Fruit fly (Drosophila melanogaster) whole organism, embryonic: ENCODE data around the gene MED27.

Experiments
- Abd-B ChIP-seq: fragments of 200-800 bp; sonication (Bioruptor generic); optimal IDR thresholded peaks from 2 replicates; lab custom pipeline; 2018; ENCODE audit warnings: missing biosample characterization, mild to moderate bottlenecking, missing genetic modification characterization, moderate library complexity
- Ada2b ChIP-seq: fragments of 200-800 bp; sonication (Bioruptor generic); IDR thresholded peaks from 2 replicates; pipeline ENCODE4 v1.3.6; 2022; ENCODE audit warnings: missing biosample characterization, missing genetic modification characterization
- Blimp-1 ChIP-seq: fragments of 200-800 bp; sonication (Bioruptor generic); optimal IDR thresholded peaks from 3 replicates; lab custom pipeline; 2018; ENCODE audit warnings: missing biosample characterization, missing genetic modification characterization, mild to moderate bottlenecking, moderate library complexity, missing genetic modification reagents
- CG10366 ChIP-seq: fragments of 200-800 bp; sonication (Bioruptor generic); IDR thresholded peaks from 2 replicates; pipeline ENCODE4 v1.3.6; 2022; ENCODE audit warnings: missing biosample characterization, missing genetic modification characterization
- CG11093 ChIP-seq: fragments of 200-800 bp; sonication (Bioruptor generic); IDR thresholded peaks from 3 replicates; pipeline ENCODE4 v1.3.6; 2022; ENCODE audit warnings: missing biosample characterization, missing genetic modification characterization
- CG11695 ChIP-seq: fragments of 200-800 bp; sonication (Bioruptor generic); IDR thresholded peaks from 3 replicates; pipeline ENCODE4 v1.3.6; 2022; ENCODE audit warnings: missing biosample characterization, missing genetic modification characterization
- CG12104 ChIP-seq: fragments of 200-800 bp; sonication (Bioruptor generic); optimal IDR thresholded peaks from 3 replicates; lab custom pipeline; 2016; ENCODE audit warnings: missing biosample characterization, missing genetic modification characterization
- CG13123 ChIP-seq: fragments of 200-800 bp; sonication (Bioruptor generic); optimal IDR thresholded peaks from 2 replicates; lab custom pipeline; 2016; ENCODE audit warnings: missing biosample characterization, missing genetic modification characterization
- CG14667 ChIP-seq: fragments of 200-800 bp; sonication (Bioruptor generic); IDR thresholded peaks from 2 replicates; pipeline ENCODE4 v1.3.6; 2022; ENCODE audit warnings: missing biosample characterization, missing genetic modification characterization
- CG16815 ChIP-seq: fragments of 200-800 bp; sonication (Bioruptor generic); optimal IDR thresholded peaks from 3 replicates; lab custom pipeline; 2017; ENCODE audit warnings: missing biosample characterization, mild to moderate bottlenecking, missing genetic modification characterization
- CG17328 ChIP-seq: fragments of 200-800 bp; sonication (Bioruptor generic); IDR thresholded peaks from 2 replicates; pipeline ENCODE4 v1.3.6; 2022; ENCODE audit warnings: missing biosample characterization, missing genetic modification characterization
- CG17359 ChIP-seq: fragments of 200-800 bp; sonication (Bioruptor generic); optimal IDR thresholded peaks from 3 replicates; lab custom pipeline; 2018; ENCODE audit warnings: missing biosample characterization, mild to moderate bottlenecking, missing genetic modification characterization, moderate library complexity
- CG17361 ChIP-seq: fragments of 200-800 bp; sonication (Bioruptor generic); IDR thresholded peaks from 3 replicates; pipeline ENCODE4 v1.3.6; 2022; ENCODE audit warnings: missing biosample characterization, missing genetic modification characterization
- CG2129 ChIP-seq: fragments of 200-800 bp; sonication (Bioruptor generic); IDR thresholded peaks from 2 replicates; pipeline ENCODE4 v1.3.6; 2022; ENCODE audit warnings: missing biosample characterization, missing genetic modification characterization; ENCODE audit not compliant: partially characterized antibody
- CG3847 ChIP-seq: fragments of 200-800 bp; sonication (Bioruptor generic); IDR thresholded peaks from 2 replicates; pipeline ENCODE4 v1.3.6; 2022; ENCODE audit warnings: missing biosample characterization, missing genetic modification characterization
- CG4404 ChIP-seq: fragments of 200-800 bp; sonication (Bioruptor generic); IDR thresholded peaks from 2 replicates; pipeline ENCODE4 v1.3.6; 2022; ENCODE audit warnings: missing biosample characterization, missing genetic modification characterization
- CG5245 ChIP-seq: fragments of 200-800 bp; sonication (Bioruptor generic); optimal IDR thresholded peaks from 3 replicates; lab custom pipeline; 2016; ENCODE audit warnings: missing biosample characterization, missing genetic modification characterization
- CG6813 ChIP-seq: fragments of 200-800 bp; sonication (Bioruptor generic); optimal IDR thresholded peaks from 2 replicates; lab custom pipeline; 2017; ENCODE audit warnings: missing biosample characterization, missing genetic modification characterization, mild to moderate bottlenecking, moderate library complexity, missing genetic modification reagents
- CG7928 ChIP-seq: fragments of 200-800 bp; sonication (Bioruptor generic); optimal IDR thresholded peaks from 2 replicates; lab custom pipeline; 2017; ENCODE audit warnings: missing biosample characterization, mild to moderate bottlenecking, missing genetic modification characterization
- CG7963 ChIP-seq: fragments of 200-800 bp; sonication (Bioruptor generic); IDR thresholded peaks from 3 replicates; pipeline ENCODE4 v1.3.6; 2022; ENCODE audit warnings: missing biosample characterization, missing genetic modification characterization; ENCODE audit not compliant: partially characterized antibody
- CG8089 ChIP-seq: fragments of 200-800 bp; sonication (Bioruptor generic); optimal IDR thresholded peaks from 3 replicates; lab custom pipeline; 2016; ENCODE audit warnings: missing biosample characterization, missing genetic modification characterization
- CG9727 ChIP-seq: fragments of 200-800 bp; sonication (Bioruptor generic); optimal IDR thresholded peaks from 3 replicates; lab custom pipeline; 2017; ENCODE audit warnings: missing biosample characterization, mild to moderate bottlenecking, missing genetic modification characterization
- CkIIα-i1 ChIP-seq: fragments of 200-800 bp; sonication (Bioruptor generic); IDR thresholded peaks from 2 replicates; pipeline ENCODE4 v1.3.6; 2022; ENCODE audit warnings: missing biosample characterization, missing genetic modification characterization
- D19B ChIP-seq: fragments of 200-800 bp; sonication (Bioruptor generic); optimal IDR thresholded peaks from 2 replicates; lab custom pipeline; 2017; ENCODE audit warnings: missing biosample characterization, mild to moderate bottlenecking, missing genetic modification characterization
- Gsc ChIP-seq: fragments of 200-800 bp; sonication (Bioruptor generic); IDR thresholded peaks from 2 replicates; pipeline ENCODE4 v1.3.6; 2022; ENCODE audit warnings: missing biosample characterization, missing genetic modification characterization
- HLH4C ChIP-seq: fragments of 200-800 bp; sonication (Bioruptor generic); IDR thresholded peaks from 3 replicates; pipeline ENCODE4 v1.3.6; 2022; ENCODE audit warnings: missing biosample characterization, missing genetic modification characterization; ENCODE audit not compliant: partially characterized antibody
- HmgD ChIP-seq: fragments of 200-800 bp; sonication (Bioruptor generic); optimal IDR thresholded peaks from 3 replicates; lab custom pipeline; 2016; ENCODE audit warnings: missing biosample characterization, missing genetic modification characterization
- Hmx ChIP-seq: fragments of 200-800 bp; sonication (Bioruptor generic); optimal IDR thresholded peaks from 2 replicates; lab custom pipeline; 2016; ENCODE audit warnings: missing biosample characterization, missing genetic modification characterization
- NK7.1 ChIP-seq: fragments of 200-800 bp; sonication (Bioruptor generic); optimal IDR thresholded peaks from 3 replicates; lab custom pipeline; 2016; ENCODE audit warnings: missing biosample characterization, missing genetic modification characterization
- Oaz ChIP-seq: fragments of 200-800 bp; sonication (Bioruptor generic); IDR thresholded peaks from 2 replicates; pipeline ENCODE4 v1.3.6; 2022; ENCODE audit warnings: missing biosample characterization, missing genetic modification characterization
- PHDP ChIP-seq: fragments of 200-800 bp; sonication (Bioruptor generic); optimal IDR thresholded peaks from 3 replicates; lab custom pipeline; 2018; ENCODE audit warnings: missing biosample characterization, mild to moderate bottlenecking, missing genetic modification characterization, moderate library complexity
- Pdp1 ChIP-seq, 2 experiments: fragments of 200-800 bp; sonication (Bioruptor generic); optimal IDR thresholded peaks; 3 replicates each; lab custom pipeline; 2016; ENCODE audit warnings: missing biosample characterization in 2 of 2, missing genetic modification characterization in 2 of 2, mild to moderate bottlenecking in 1 of 2, moderate library complexity in 1 of 2
- bigmax ChIP-seq: fragments of 200-800 bp; sonication (Bioruptor generic); optimal IDR thresholded peaks from 2 replicates; lab custom pipeline; 2018; ENCODE audit warnings: missing biosample characterization, mild to moderate bottlenecking, missing genetic modification characterization
- caup ChIP-seq: fragments of 200-800 bp; sonication (Bioruptor generic); optimal IDR thresholded peaks from 3 replicates; lab custom pipeline; 2017; ENCODE audit warnings: missing biosample characterization, mild to moderate bottlenecking, missing genetic modification characterization, moderate library complexity; ENCODE audit not compliant: severe bottlenecking
- cg ChIP-seq: fragments of 200-800 bp; sonication (Bioruptor generic); optimal IDR thresholded peaks from 3 replicates; lab custom pipeline; 2019; ENCODE audit warnings: missing biosample characterization, mild to moderate bottlenecking, missing genetic modification characterization, moderate library complexity
- dysf ChIP-seq: fragments of 200-800 bp; sonication (Bioruptor generic); IDR thresholded peaks from 3 replicates; pipeline ENCODE4 v1.3.6; 2022; ENCODE audit warnings: missing biosample characterization, missing genetic modification characterization
- emc ChIP-seq: fragments of 200-800 bp; sonication (Bioruptor generic); optimal IDR thresholded peaks from 2 replicates; lab custom pipeline; 2016; ENCODE audit warnings: missing biosample characterization, missing genetic modification characterization
- fd3F ChIP-seq: fragments of 200-800 bp; sonication (Bioruptor generic); optimal IDR thresholded peaks from 2 replicates; lab custom pipeline; 2018; ENCODE audit warnings: missing biosample characterization, mild to moderate bottlenecking, missing genetic modification characterization, moderate library complexity
- fd96Cb ChIP-seq: fragments of 200-800 bp; sonication (Bioruptor generic); optimal IDR thresholded peaks from 2 replicates; lab custom pipeline; 2018; ENCODE audit warnings: missing biosample characterization, mild to moderate bottlenecking, missing genetic modification characterization, moderate library complexity
- ftz-f1 ChIP-seq: fragments of 200-800 bp; sonication (Bioruptor generic); optimal IDR thresholded peaks from 2 replicates; lab custom pipeline; 2016; ENCODE audit warnings: missing biosample characterization, missing genetic modification characterization
- h ChIP-seq: fragments of >200 bp; optimal IDR thresholded peaks from 2 replicates; lab custom pipeline; 2017
- mld ChIP-seq: fragments of 200-800 bp; sonication (Bioruptor generic); IDR thresholded peaks from 3 replicates; pipeline ENCODE4 v1.3.6; 2022; ENCODE audit warnings: missing biosample characterization, missing genetic modification characterization; ENCODE audit not compliant: partially characterized antibody
- pho ChIP-seq: fragments of 200-800 bp; sonication (Bioruptor generic); optimal IDR thresholded peaks from 2 replicates; lab custom pipeline; 2016; ENCODE audit warnings: missing biosample characterization, missing genetic modification characterization
- pros ChIP-seq: fragments of 200-800 bp; sonication (Bioruptor generic); optimal IDR thresholded peaks from 3 replicates; lab custom pipeline; 2019; ENCODE audit warnings: missing biosample characterization, mild to moderate bottlenecking, missing genetic modification characterization, moderate library complexity
- pum ChIP-seq: fragments of 200-800 bp; sonication (Bioruptor generic); optimal IDR thresholded peaks from 2 replicates; lab custom pipeline; 2016; ENCODE audit warnings: missing biosample characterization, missing genetic modification characterization
- repo ChIP-seq: fragments of 200-800 bp; sonication (Bioruptor generic); optimal IDR thresholded peaks from 2 replicates; lab custom pipeline; 2016; ENCODE audit warnings: missing biosample characterization, missing genetic modification characterization
- run ChIP-seq: fragments of 200-800 bp; sonication (Bioruptor generic); optimal IDR thresholded peaks from 3 replicates; lab custom pipeline; 2018; ENCODE audit warnings: missing biosample characterization, mild to moderate bottlenecking, missing genetic modification characterization
- slbo ChIP-seq: fragments of 200-800 bp; sonication (Bioruptor generic); IDR thresholded peaks from 2 replicates; pipeline ENCODE4 v1.3.6; 2022; ENCODE audit warnings: missing biosample characterization, missing genetic modification characterization
- sug ChIP-seq: fragments of 200-800 bp; optimal IDR thresholded peaks from 2 replicates; lab custom pipeline; 2019; ENCODE audit warnings: missing biosample characterization, mild to moderate bottlenecking, missing genetic modification characterization, moderate library complexity
- vnd ChIP-seq: fragments of 200-800 bp; sonication (Bioruptor generic); IDR thresholded peaks from 3 replicates; pipeline ENCODE4 v1.3.6; 2022; ENCODE audit warnings: missing biosample characterization, missing genetic modification characterization; ENCODE audit not compliant: partially characterized antibody
- wor ChIP-seq: fragments of 200-800 bp; sonication (Bioruptor generic); IDR thresholded peaks from 2 replicates; pipeline ENCODE4 v1.3.6; 2022; ENCODE audit warnings: missing biosample characterization, missing genetic modification characterization

Gene MED27

DNA sequence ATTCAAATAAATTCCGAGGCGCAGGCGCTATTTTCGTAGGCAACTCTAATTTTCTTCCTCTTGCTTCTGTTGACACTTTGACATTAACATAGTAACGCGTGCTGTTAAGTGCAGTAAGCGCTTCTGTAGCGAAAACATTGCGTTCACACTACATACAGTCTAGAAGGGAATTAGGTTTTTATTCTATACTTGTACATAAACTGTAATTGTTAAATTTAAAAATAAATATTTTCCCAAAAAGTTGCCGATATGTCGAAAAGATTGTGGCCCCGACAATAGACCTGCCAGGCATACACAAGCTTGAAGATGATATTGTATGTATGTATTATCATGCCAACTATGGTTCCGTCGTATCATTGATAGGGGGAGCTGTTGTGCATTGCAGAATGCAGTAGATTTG lies 48.5 kb upstream of the MED27 start, which contains the start of gene asl (continued):
- TF ChIP-seq Hmx (no peak), PHDP (tag; lab: Kevin White, UChicago) (peak; percentile 63), ftz-f1 (GFP tag; lab: Kevin White, UChicago) (no peak), bigmax (GFP tag; lab: Kevin White, UChicago) (no peak), mld (GFP tag; lab: Robert Waterston, UW) (no peak), run (tag; lab: Kevin White, UChicago) (no peak), emc (GFP tag; lab: Kevin White, UChicago) (peak; percentile 7), CG6813 (no peak), NK7.1 (GFP tag; lab: Kevin White, UChicago) (no peak), CkIIα-i1 (GFP tag; lab: Robert Waterston, UW) (no peak), caup (peak; percentile 54), CG13123 (peak; percentile 62), sug (peak; percentile 64), CG8089 (GFP tag; lab: Kevin White, UChicago) (peak; percentile 42), fd3F (GFP tag; lab: Kevin White, UChicago) (peak; percentile 25), CG14667 (GFP tag; lab: Robert Waterston, UW) (no peak), h (lab: Kevin White, UChicago) (no peak), Ada2b (GFP tag; lab: Robert Waterston, UW) (peak; percentile 49), CG17361 (GFP tag; lab: Robert Waterston, UW) (peak; percentile 83), vnd (no peak), CG4404 (GFP tag; lab: Robert Waterston, UW) (no peak), D19B (GFP tag; lab: Kevin White, UChicago) (no peak), CG10366 (GFP tag; lab: Robert Waterston, UW) (peak; percentile 61), CG16815 (GFP tag; lab: Kevin White, UChicago) (peak; percentile 39), CG17359 (tag; lab: Kevin White, UChicago) (peak; percentile 70), Pdp1 (GFP tag; optimal IDR thresholded peaks at IDR 0.05; lab: Kevin White, UChicago) (peak; percentile 54 to 59), Blimp-1 (GFP tag; lab: Kevin White, UChicago) (no peak), CG7963 (GFP tag; lab: Robert Waterston, UW) (no peak), fd96Cb (tag; lab: Kevin White, UChicago) (peak; percentile 61), CG11093 (GFP tag; lab: Robert Waterston, UW) (no peak), Abd-B (GFP tag; lab: Kevin White, UChicago) (peak; percentile 68), Oaz (peak; percentile 49), CG17328 (GFP tag; lab: Robert Waterston, UW) (peak; percentile 57), CG5245 (peak; percentile 16), pho (GFP tag; lab: Kevin White, UChicago) (peak; percentile 33), CG11695 (GFP tag; lab: Robert Waterston, UW) (peak; percentile 35; the same call in 1 of the 3 replicates), pum (GFP tag; lab: Kevin White, UChicago) (peak; percentile 33), CG9727 (GFP tag; lab: Kevin White, UChicago) (peak; percentile 41), slbo (GFP tag; lab: Robert Waterston, UW) (peak; percentile 62), CG3847 (peak; percentile 55), CG12104 (GFP tag; lab: Kevin White, UChicago) (peak; percentile 40), wor (GFP tag; lab: Robert Waterston, UW) (no peak), repo (GFP tag; lab: Kevin White, UChicago) (peak; percentile 20), HmgD (no peak), pros (GFP tag; lab: Kevin White, UChicago) (no peak), HLH4C (GFP tag; lab: Robert Waterston, UW) (no peak), Gsc (GFP tag; lab: Robert Waterston, UW) (no peak), CG2129 (GFP tag; lab: Robert Waterston, UW) (no peak), dysf (GFP tag; lab: Robert Waterston, UW) (peak; percentile 76), CG7928 (GFP tag; lab: Kevin White, UChicago) (no peak), cg (peak; percentile 41)
